Worm (Caenorhabditis elegans) whole organism, young adult: ENCODE results near the gene ZK1073.2.

ENCODE experiments used
- C17E4.6 ChIP-seq: fragments of 200-800 bp; sonication (Bioruptor generic); IDR thresholded peaks from 2 replicates; pipeline ENCODE4 v1.3.6; 2022; ENCODE audit warnings: missing genetic modification reagents, missing genetic modification characterization, missing compliant biosample characterization
- F23B12.7 ChIP-seq: sonication (generic microtip); optimal IDR thresholded peaks from 2 replicates; lab custom pipeline; 2017; ENCODE audit warnings: missing genetic modification characterization, mild to moderate bottlenecking, missing compliant biosample characterization, antibody characterized with exemption, moderate library complexity; ENCODE audit not compliant: insufficient read depth
- F57C9.4 ChIP-seq: sonication (generic microtip); optimal IDR thresholded peaks from 2 replicates; lab custom pipeline; 2017; ENCODE audit warnings: mild to moderate bottlenecking, missing genetic modification characterization, missing compliant biosample characterization
- T26A5.8 ChIP-seq: sonication (generic microtip); optimal IDR thresholded peaks from 2 replicates; lab custom pipeline; 2016; ENCODE audit warnings: missing genetic modification characterization, missing compliant biosample characterization
- ama-1 ChIP-seq, 3 experiments: fragments of 150-350 bp in 1 of 3; sonication (generic microtip) in 2 of 3; optimal IDR thresholded peaks; 2 replicates each; lab custom pipeline; 2014 to 2018; ENCODE audit warnings: missing biosample characterization in 2 of 3, missing genetic modification characterization in 2 of 3, missing genetic modification reagents in 2 of 3
- ccch-3 ChIP-seq: fragments of 200-800 bp; sonication (Bioruptor generic); optimal IDR thresholded peaks from 2 replicates; lab custom pipeline; 2018; ENCODE audit warnings: mild to moderate bottlenecking, missing genetic modification characterization, missing compliant biosample characterization
- efl-1 ChIP-seq: fragments of 150-350 bp; optimal IDR thresholded peaks from 2 replicates; lab custom pipeline; 2014; ENCODE audit warnings: missing biosample characterization, missing genetic modification reagents, missing genetic modification characterization
- hlh-12 ChIP-seq: sonication (generic microtip); optimal IDR thresholded peaks from 2 replicates; lab custom pipeline; 2016; ENCODE audit warnings: missing genetic modification characterization, missing compliant biosample characterization
- hmg-20 ChIP-seq: fragments of 200-800 bp; sonication (Bioruptor generic); IDR thresholded peaks from 2 replicates; pipeline ENCODE4 v1.3.6; 2022; ENCODE audit warnings: missing genetic modification reagents, missing genetic modification characterization, missing compliant biosample characterization
- lag-1 ChIP-seq: fragments of 200-800 bp; sonication (Bioruptor generic); IDR thresholded peaks from 2 replicates; pipeline ENCODE4 v1.3.6; 2022; ENCODE audit warnings: missing genetic modification reagents, missing genetic modification characterization, missing compliant biosample characterization
- let-526 ChIP-seq: fragments of 200-800 bp; sonication (Bioruptor generic); IDR thresholded peaks from 2 replicates; pipeline ENCODE4 v1.3.6; 2022; ENCODE audit warnings: missing genetic modification reagents, missing genetic modification characterization, missing compliant biosample characterization
- let-607 ChIP-seq, 2 experiments: fragments of 200-800 bp in 1 of 2; sonication (Bioruptor generic) in 1 of 2; sonication (generic microtip) in 1 of 2; optimal IDR thresholded peaks; 2 replicates each; lab custom pipeline; 2016 to 2018; ENCODE audit warnings: mild to moderate bottlenecking in 2 of 2, missing compliant biosample characterization in 2 of 2, missing genetic modification characterization in 2 of 2, moderate library complexity in 2 of 2, missing genotype in 1 of 2
- lsl-1 ChIP-seq: fragments of 200-800 bp; sonication (Bioruptor generic); optimal IDR thresholded peaks from 2 replicates; lab custom pipeline; 2018; ENCODE audit warnings: mild to moderate bottlenecking, missing genetic modification characterization, moderate library complexity, missing compliant biosample characterization
- nhr-80 ChIP-seq: sonication (generic microtip); optimal IDR thresholded peaks from 2 replicates; lab custom pipeline; 2016; ENCODE audit warnings: missing genetic modification characterization, missing compliant biosample characterization
- pbrm-1 ChIP-seq: fragments of 200-800 bp; sonication (Bioruptor generic); IDR thresholded peaks from 2 replicates; pipeline ENCODE4 v1.3.6; 2022; ENCODE audit warnings: missing genetic modification reagents, missing genetic modification characterization, missing compliant biosample characterization
- repo-1 ChIP-seq: sonication (generic microtip); optimal IDR thresholded peaks from 2 replicates; lab custom pipeline; 2017; ENCODE audit warnings: mild to moderate bottlenecking, missing genetic modification characterization, missing compliant biosample characterization
- sdz-38 ChIP-seq: sonication (generic microtip); optimal IDR thresholded peaks from 2 replicates; lab custom pipeline; 2016; ENCODE audit warnings: missing genotype, missing genetic modification characterization, missing compliant biosample characterization
- snpc-4 ChIP-seq, 5 experiments: fragments of 150-350 bp in 1 of 5; sonication (generic microtip) in 4 of 5; optimal IDR thresholded peaks; 2 replicates each; lab custom pipeline; 2014 to 2018; ENCODE audit warnings: missing genetic modification characterization in 5 of 5, missing biosample characterization in 3 of 5, antibody characterized with exemption in 2 of 5, mild to moderate bottlenecking in 2 of 5, missing compliant biosample characterization in 2 of 5, missing genotype in 2 of 5, moderate library complexity in 2 of 5, missing genetic modification reagents in 1 of 5

Gene ZK1073.2

ce11 chrX:16166484-16166883, 63.0 kb downstream of the ZK1073.2 start:
- no peak for TF ChIP-seq hmg-20
- TF ChIP-seq nhr-80 (tag; lab: Kevin White, UChicago): peak; percentile 48
- no peak for TF ChIP-seq let-607 (tag; optimal IDR thresholded peaks at IDR 0.05; lab: Kevin White, UChicago)

- TF ChIP-seq F23B12.7 (tag; lab: Kevin White, UChicago) (no peak), C17E4.6 (GFP tag; lab: Robert Waterston, UW) (no peak), snpc-4 (GFP tag; optimal IDR thresholded peaks at IDR 0.05; lab: Kevin White, UChicago) (no peak), snpc-4 (tag; optimal IDR thresholded peaks at IDR 0.05; lab: Kevin White, UChicago) (peak in 2 of 4 experiments; percentile 80 to 85), let-526 (GFP tag; lab: Robert Waterston, UW) (no peak), sdz-38 (tag; lab: Kevin White, UChicago) (no peak), pbrm-1 (GFP tag; lab: Robert Waterston, UW) (0 out of 2 replicates have a peak, but pooled peaks have one; percentile 21)
These were observed 63.5 kb downstream of the ZK1073.2 start for ce11 chrX:16166994-16167393.

ce11 chrX:16172863-16173262, 69.4 kb downstream of the ZK1073.2 start:
- TF ChIP-seq ama-1 (optimal IDR thresholded peaks at IDR 0.05; lab: Kevin White, UChicago): no peak
- no peak for TF ChIP-seq ama-1 (GFP tag; optimal IDR thresholded peaks at IDR 0.05; lab: Kevin White, UChicago)
- no peak for TF ChIP-seq ccch-3
- TF ChIP-seq let-607 (tag; optimal IDR thresholded peaks at IDR 0.05; lab: Kevin White, UChicago): no peak
- no peak for TF ChIP-seq F57C9.4 (tag; lab: Kevin White, UChicago)
- no peak for TF ChIP-seq lag-1 (GFP tag; lab: Robert Waterston, UW)
- TF ChIP-seq lsl-1 (GFP tag; lab: Kevin White, UChicago): no peak
- TF ChIP-seq efl-1 (GFP tag; lab: Kevin White, UChicago): no peak
- TF ChIP-seq T26A5.8 (tag; lab: Kevin White, UChicago): no peak
- TF ChIP-seq repo-1 (tag; lab: Kevin White, UChicago): no peak
- TF ChIP-seq hlh-12 (tag; lab: Kevin White, UChicago): no peak
